Fruit fly (Drosophila melanogaster) whole organism, pupa: ENCODE measurements around the gene M6.

ENCODE experiments used
- CG10348 ChIP-seq: fragments of 200-800 bp; sonication (Bioruptor generic); IDR thresholded peaks from 2 replicates; pipeline ENCODE4 v1.3.6; 2022; ENCODE audit warnings: missing biosample characterization, missing genetic modification characterization
- CG12605 ChIP-seq: fragments of 200-800 bp; sonication (Bioruptor generic); IDR thresholded peaks from 2 replicates; pipeline ENCODE4 v1.3.6; 2022; ENCODE audit warnings: missing biosample characterization, missing genetic modification characterization
- CG13204 ChIP-seq: fragments of 200-800 bp; sonication (Bioruptor generic); optimal IDR thresholded peaks from 2 replicates; lab custom pipeline; 2018; ENCODE audit warnings: missing biosample characterization, mild to moderate bottlenecking, missing genetic modification characterization, moderate library complexity
- CG14655 ChIP-seq: fragments of 200-800 bp; sonication (Bioruptor generic); optimal IDR thresholded peaks from 3 replicates; lab custom pipeline; 2017; ENCODE audit warnings: mild to moderate bottlenecking, missing biosample characterization, missing genetic modification reagents, missing genetic modification characterization
- CG15710 ChIP-seq: fragments of 200-800 bp; sonication (Bioruptor generic); optimal IDR thresholded peaks from 2 replicates; lab custom pipeline; 2018; ENCODE audit warnings: missing biosample characterization, mild to moderate bottlenecking, missing genetic modification characterization, moderate library complexity
- CG17806 ChIP-seq: fragments of 200-800 bp; sonication (Bioruptor generic); optimal IDR thresholded peaks from 2 replicates; lab custom pipeline; 2018; ENCODE audit warnings: missing biosample characterization, mild to moderate bottlenecking, missing genetic modification characterization, moderate library complexity
- CG32121 ChIP-seq: fragments of 200-800 bp; sonication (Bioruptor generic); IDR thresholded peaks from 2 replicates; pipeline ENCODE4 v1.3.6; 2022; ENCODE audit warnings: missing biosample characterization, missing genetic modification characterization
- CG34367 ChIP-seq: fragments of 200-800 bp; sonication (Bioruptor generic); optimal IDR thresholded peaks from 2 replicates; lab custom pipeline; 2018; ENCODE audit warnings: missing biosample characterization, mild to moderate bottlenecking, missing genetic modification characterization
- CG4496 ChIP-seq: fragments of 200-800 bp; sonication (Bioruptor generic); IDR thresholded peaks from 3 replicates; pipeline ENCODE4 v1.3.6; 2022; ENCODE audit warnings: missing biosample characterization, missing genetic modification characterization
- CG8159 ChIP-seq: fragments of 200-800 bp; sonication (Bioruptor generic); optimal IDR thresholded peaks from 3 replicates; lab custom pipeline; 2018; ENCODE audit warnings: missing biosample characterization, mild to moderate bottlenecking, missing genetic modification characterization, moderate library complexity
- CG8301 ChIP-seq: fragments of 200-800 bp; sonication (Bioruptor generic); optimal IDR thresholded peaks from 2 replicates; lab custom pipeline; 2018; ENCODE audit warnings: missing biosample characterization, mild to moderate bottlenecking, missing genetic modification characterization
- CG9948 ChIP-seq: fragments of 200-800 bp; sonication (Bioruptor generic); optimal IDR thresholded peaks from 2 replicates; lab custom pipeline; 2018; ENCODE audit warnings: missing biosample characterization, mild to moderate bottlenecking, missing genetic modification characterization, moderate library complexity
- D1 ChIP-seq: fragments of 200-800 bp; sonication (Bioruptor generic); optimal IDR thresholded peaks from 2 replicates; lab custom pipeline; 2018; ENCODE audit warnings: missing biosample characterization, mild to moderate bottlenecking, missing genetic modification characterization, moderate library complexity
- EcR ChIP-seq: fragments of 200-800 bp; sonication (Bioruptor generic); optimal IDR thresholded peaks from 3 replicates; lab custom pipeline; 2019; ENCODE audit warnings: missing biosample characterization, missing genetic modification characterization, mild to moderate bottlenecking, moderate library complexity, missing genetic modification reagents
- Ets98B ChIP-seq: fragments of 200-800 bp; sonication (Bioruptor generic); IDR thresholded peaks from 2 replicates; pipeline ENCODE4 v1.3.6; 2022; ENCODE audit warnings: missing biosample characterization, missing genetic modification characterization
- Pif1A ChIP-seq: fragments of 200-800 bp; sonication (Bioruptor generic); optimal IDR thresholded peaks from 3 replicates; lab custom pipeline; 2016; ENCODE audit warnings: missing biosample characterization, missing genetic modification characterization
- Pif1B ChIP-seq: fragments of 200-800 bp; sonication (Bioruptor generic); optimal IDR thresholded peaks from 3 replicates; lab custom pipeline; 2016; ENCODE audit warnings: missing biosample characterization, missing genetic modification characterization
- Snoo ChIP-seq: fragments of 200-800 bp; sonication (Bioruptor generic); optimal IDR thresholded peaks from 3 replicates; lab custom pipeline; 2017; ENCODE audit warnings: missing biosample characterization, mild to moderate bottlenecking, missing genetic modification characterization, inconsistent platforms
- fd96Ca ChIP-seq: fragments of 200-800 bp; sonication (Bioruptor generic); IDR thresholded peaks from 3 replicates; pipeline ENCODE4 v1.3.6; 2022; ENCODE audit warnings: missing biosample characterization, missing genetic modification characterization
- gl ChIP-seq: fragments of 200-800 bp; sonication (Bioruptor generic); optimal IDR thresholded peaks from 2 replicates; lab custom pipeline; 2018; ENCODE audit warnings: missing biosample characterization, mild to moderate bottlenecking, missing genetic modification characterization
- rn ChIP-seq: fragments of 200-800 bp; sonication (Bioruptor generic); IDR thresholded peaks from 2 replicates; pipeline ENCODE4 v1.3.6; 2022; ENCODE audit warnings: missing biosample characterization, missing genetic modification characterization

M6 gene

dm6 chr3L:21533270-21533948 is 25.8 kb downstream of the M6 start, which contains the start of gene Mkrn1:
Gene Mkrn1, minus strand, starts transcription at chr3L:21533713.
- TF ChIP-seq rn (GFP tag; lab: Robert Waterston, UW), result no peak
- no peak for TF ChIP-seq CG9948 (tag; lab: Kevin White, UChicago)
- no peak for TF ChIP-seq CG13204
- no peak for TF ChIP-seq CG34367 (tag; lab: Kevin White, UChicago)
- no peak for TF ChIP-seq CG15710 (tag; lab: Kevin White, UChicago)
- TF ChIP-seq Ets98B (GFP tag; lab: Robert Waterston, UW), result no peak
- TF ChIP-seq CG17806 (tag; lab: Kevin White, UChicago), result no peak
- TF ChIP-seq CG14655 (GFP tag; lab: Kevin White, UChicago), result no peak

DNA sequence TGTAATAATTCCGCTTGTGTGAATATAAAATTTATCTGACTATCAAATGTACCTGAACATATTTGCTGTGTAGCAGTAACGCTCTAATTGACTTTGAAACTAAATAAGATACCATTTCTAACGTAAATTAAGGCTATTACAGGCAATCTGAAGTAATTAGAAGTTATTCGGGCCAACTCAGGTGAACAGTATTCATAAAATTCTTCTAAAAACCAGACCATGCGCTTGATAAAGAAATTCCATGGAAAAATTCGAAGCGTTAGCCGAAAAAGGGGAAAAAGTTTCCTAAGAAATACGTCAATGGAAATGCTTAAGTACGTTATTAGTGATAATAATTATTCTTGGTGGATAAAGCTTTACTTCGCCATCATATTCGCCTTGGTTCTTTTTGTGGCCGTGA is 26.7 kb downstream of the M6 start, which contains the start of gene ppk5:
Gene ppk5 (plus strand): TSS at position 301 of the 400 bp plus-strand sequence.
- no peak for TF ChIP-seq D1
- no peak for TF ChIP-seq gl (tag; lab: Kevin White, UChicago)
- no peak for TF ChIP-seq EcR (GFP tag; lab: Kevin White, UChicago)
- no peak for TF ChIP-seq CG34367 (tag; lab: Kevin White, UChicago)
- TF ChIP-seq rn (GFP tag; lab: Robert Waterston, UW), result no peak
- no peak for TF ChIP-seq CG13204
- no peak for TF ChIP-seq CG8301 (tag; lab: Kevin White, UChicago)
- TF ChIP-seq fd96Ca, result no peak
- no peak for TF ChIP-seq CG17806 (tag; lab: Kevin White, UChicago)
- TF ChIP-seq CG15710 (tag; lab: Kevin White, UChicago), result no peak
- TF ChIP-seq Ets98B (GFP tag; lab: Robert Waterston, UW), result no peak
- TF ChIP-seq CG14655 (GFP tag; lab: Kevin White, UChicago), result no peak
- no peak for TF ChIP-seq CG32121 (GFP tag; lab: Robert Waterston, UW)
- TF ChIP-seq Pif1B (GFP tag; lab: Kevin White, UChicago), result no peak
- TF ChIP-seq, all 21 proteins: peak for 0

DNA sequence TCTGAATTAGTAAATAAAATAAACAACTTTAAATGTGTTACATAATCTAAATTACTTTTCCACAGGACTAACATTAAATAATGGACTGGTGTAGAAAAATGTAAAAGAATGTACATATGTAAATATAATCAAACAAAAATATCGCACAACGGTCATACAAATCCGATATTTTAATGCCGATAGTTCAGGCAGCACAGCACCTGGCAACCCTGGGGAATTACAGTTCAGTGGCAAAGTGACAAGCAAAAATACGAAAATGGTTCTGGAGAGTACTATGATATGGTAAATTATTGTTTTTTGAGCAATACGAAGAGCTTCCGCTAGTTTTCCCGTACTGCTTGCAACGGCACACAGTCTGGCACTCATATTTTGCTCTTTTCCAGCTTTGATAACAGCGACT is 29.2 kb downstream of the M6 start, which contains the start of gene Rpn10:
Gene Rpn10 (plus strand): TSS at position 144 of the 400 bp plus-strand sequence.
- TF ChIP-seq CG13204 (no peak), fd96Ca (no peak), EcR (GFP tag; lab: Kevin White, UChicago) (peak; percentile 63), rn (GFP tag; lab: Robert Waterston, UW) (no peak), CG8159 (tag; lab: Kevin White, UChicago) (no peak), CG10348 (no peak), D1 (peak; percentile 27), Snoo (tag; lab: Kevin White, UChicago) (peak; percentile 6)

DNA sequence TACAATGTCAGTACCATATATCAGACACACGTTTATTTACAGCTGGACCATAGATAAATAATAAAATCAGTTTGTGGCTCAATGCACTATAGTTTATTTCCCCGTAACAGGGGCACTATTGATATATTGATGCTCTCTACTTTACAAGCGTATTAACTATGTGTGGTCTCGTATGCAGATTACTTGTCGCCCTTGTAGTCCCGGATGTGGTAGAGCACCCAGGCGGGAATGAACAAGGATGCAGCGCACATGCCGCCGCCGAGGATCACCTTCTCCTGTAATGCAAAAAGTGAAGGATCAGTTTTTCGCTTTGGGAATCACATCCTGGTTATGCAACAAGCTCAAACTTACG is 31.2 kb downstream of the M6 start:
- TF ChIP-seq CG9948 (tag; lab: Kevin White, UChicago) (no peak), rn (GFP tag; lab: Robert Waterston, UW) (no peak), CG12605 (GFP tag; lab: Robert Waterston, UW) (no peak), EcR (GFP tag; lab: Kevin White, UChicago) (no peak), CG32121 (GFP tag; lab: Robert Waterston, UW) (no peak), CG14655 (GFP tag; lab: Kevin White, UChicago) (no peak), D1 (no peak), CG4496 (GFP tag; lab: Robert Waterston, UW) (no peak), Snoo (tag; lab: Kevin White, UChicago) (no peak), CG10348 (no peak), CG8159 (tag; lab: Kevin White, UChicago) (no peak), Ets98B (GFP tag; lab: Robert Waterston, UW) (no peak), CG34367 (tag; lab: Kevin White, UChicago) (no peak), Pif1A (GFP tag; lab: Kevin White, UChicago) (no peak), CG8301 (tag; lab: Kevin White, UChicago) (no peak), CG13204 (no peak), fd96Ca (no peak), gl (tag; lab: Kevin White, UChicago) (no peak)

DNA sequence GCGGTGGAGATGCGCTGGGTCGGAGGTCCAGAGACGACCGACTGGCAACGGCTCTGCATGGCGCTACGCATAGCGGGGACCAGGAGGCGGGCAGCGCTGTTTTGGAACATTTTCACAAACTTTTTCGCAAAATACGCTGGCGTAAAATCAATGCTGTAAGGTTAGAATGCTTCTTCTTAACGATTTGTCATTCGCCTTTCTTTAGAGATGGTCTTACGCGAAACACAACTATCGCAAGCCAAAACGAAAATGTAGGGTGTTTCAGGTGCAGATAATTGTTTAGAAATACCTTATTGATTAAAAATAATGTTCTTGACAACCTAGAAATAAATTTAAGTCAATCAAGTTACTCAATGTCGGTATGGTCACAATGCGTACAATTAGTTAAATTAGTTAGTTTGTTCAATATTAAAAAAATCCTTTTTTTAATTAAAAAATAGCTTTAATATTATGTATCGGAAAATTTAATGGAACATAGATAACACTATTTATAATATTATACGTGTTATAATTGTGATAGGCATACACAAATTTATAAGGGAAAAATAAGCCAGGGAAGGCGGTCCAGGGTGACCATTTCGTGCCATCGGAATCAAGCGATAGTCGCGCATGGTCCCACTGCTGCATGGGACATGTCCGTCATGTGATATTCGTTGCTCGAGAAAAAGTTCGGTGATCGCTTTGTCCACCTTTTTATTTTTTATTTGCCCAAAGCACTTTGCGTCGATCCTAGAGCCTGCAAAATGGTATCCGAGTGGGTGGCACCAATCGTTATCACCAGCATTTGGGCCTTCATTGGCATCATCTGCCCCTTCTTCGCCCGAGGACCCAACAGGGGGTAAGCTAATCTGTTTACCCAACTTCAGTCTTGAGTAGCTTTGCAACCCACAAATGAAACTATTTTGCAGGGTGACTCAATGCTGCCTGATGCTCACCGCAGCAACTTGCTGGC is 31.9 kb downstream of the M6 start, which contains the start of the genes COX8 and VhaM9.7-b:
Gene COX8 (minus strand): TSS at position 203 of the 952 bp plus-strand sequence.
Gene VhaM9.7-b (plus strand): TSS at position 618 of the 952 bp plus-strand sequence.
- TF ChIP-seq fd96Ca (no peak), CG4496 (GFP tag; lab: Robert Waterston, UW) (no peak), CG8159 (tag; lab: Kevin White, UChicago) (no peak), CG17806 (tag; lab: Kevin White, UChicago) (peak; percentile 14), Ets98B (GFP tag; lab: Robert Waterston, UW) (no peak), CG34367 (tag; lab: Kevin White, UChicago) (no peak), EcR (GFP tag; lab: Kevin White, UChicago) (no peak), CG15710 (tag; lab: Kevin White, UChicago) (no peak), D1 (no peak), CG32121 (GFP tag; lab: Robert Waterston, UW) (peak; percentile 11; the same call in 1 of the 2 replicates), CG13204 (no peak), Snoo (tag; lab: Kevin White, UChicago) (peak; percentile 39), Pif1B (GFP tag; lab: Kevin White, UChicago) (no peak), rn (GFP tag; lab: Robert Waterston, UW) (no peak), Pif1A (GFP tag; lab: Kevin White, UChicago) (no peak), CG9948 (tag; lab: Kevin White, UChicago) (no peak)
- TF ChIP-seq, all 21 proteins: peak for 3
